Fruit fly (Drosophila melanogaster): ENCODE measurements around the gene Ptp61F.

The Ptp61F gene

dm6 chr3L:1515820-1516540 lies 40.9 kb upstream of the Ptp61F start (continued):
- TF ChIP-seq unc-4 (GFP tag; IDR thresholded peaks at IDR 0.05; ENCODE audit: partially characterized antibody) (no peak), sc (optimal IDR thresholded peaks at IDR 0.05) (no peak), sc (GFP tag; optimal IDR thresholded peaks at IDR 0.05) (peak; percentile 68), Sry-δ (GFP tag; optimal IDR thresholded peaks at IDR 0.05) (peak; percentile 7), peb (GFP tag; IDR thresholded peaks at IDR 0.05) (peak; percentile 47; the same call in 1 of the 2 replicates), Jarid2 (GFP tag; optimal IDR thresholded peaks at IDR 0.05) (peak; percentile 8), grau (tag; optimal IDR thresholded peaks at IDR 0.05) (peak; percentile 99), Hey (tag; optimal IDR thresholded peaks at IDR 0.05) (no peak), GATAe (GFP tag; conservative IDR thresholded peaks at IDR 0.05) (no peak), CG12942 (GFP tag; optimal IDR thresholded peaks at IDR 0.05) (peak; percentile 62), CG10543 (GFP tag; optimal IDR thresholded peaks at IDR 0.05) (peak; percentile 65), ash1 (GFP tag; optimal IDR thresholded peaks at IDR 0.05) (no peak), CoRest (tag; optimal IDR thresholded peaks at IDR 0.05) (peak; percentile 80), Chrac-16 (GFP tag; optimal IDR thresholded peaks at IDR 0.05) (peak; percentile 76), Hmx (GFP tag; optimal IDR thresholded peaks at IDR 0.05) (peak; percentile 38), CG31365 (tag; optimal IDR thresholded peaks at IDR 0.05) (no peak), knrl (GFP tag; IDR thresholded peaks at IDR 0.05; ENCODE audit: partially characterized antibody) (no peak), CG9876 (GFP tag; optimal IDR thresholded peaks at IDR 0.05) (peak; percentile 55), Abd-B (GFP tag; optimal IDR thresholded peaks at IDR 0.05) (peak; percentile 73), ac (GFP tag; optimal IDR thresholded peaks at IDR 0.05) (peak; percentile 6), CG1602 (GFP tag; optimal IDR thresholded peaks at IDR 0.05) (peak; percentile 53), Nf-YC (tag; optimal IDR thresholded peaks at IDR 0.05) (peak; percentile 58), CG10147 (GFP tag; optimal IDR thresholded peaks at IDR 0.05) (no peak), bsh (GFP tag; optimal IDR thresholded peaks at IDR 0.05) (peak in 1 of 2 experiments; percentile 84), Bteb2 (GFP tag; optimal IDR thresholded peaks at IDR 0.05) (no peak), E2f1 (GFP tag; IDR thresholded peaks at IDR 0.05) (0 out of 2 replicates have a peak, but pooled peaks have one; percentile 25), Ada2b (GFP tag; IDR thresholded peaks at IDR 0.05) (peak; percentile 66), run (tag; optimal IDR thresholded peaks at IDR 0.05) (peak; percentile 32), org-1 (GFP tag; optimal IDR thresholded peaks at IDR 0.05) (peak; percentile 76), dan (GFP tag; IDR thresholded peaks at IDR 0.05) (no peak), CG10366 (GFP tag; IDR thresholded peaks at IDR 0.05) (no peak; the same call in 1 of the 2 replicates), CG3838 (GFP tag; optimal IDR thresholded peaks at IDR 0.05) (peak; percentile 10), Trl (optimal IDR thresholded peaks at IDR 0.05) (peak; percentile 18 to 37), Trl (GFP tag; optimal IDR thresholded peaks at IDR 0.05) (peak; percentile 61), CG11456 (GFP tag; IDR thresholded peaks at IDR 0.05) (no peak), Bgb (GFP tag; IDR thresholded peaks at IDR 0.05; ENCODE audit: partially characterized antibody) (no peak), MESR4 (GFP tag; optimal IDR thresholded peaks at IDR 0.05) (peak; percentile 8), dmrt99B (tag; optimal IDR thresholded peaks at IDR 0.05) (peak; percentile 84), Doc3 (GFP tag; IDR thresholded peaks at IDR 0.05; ENCODE audit: partially characterized antibody) (no peak), CG11504 (tag; optimal IDR thresholded peaks at IDR 0.05) (peak; percentile 83), gcm (GFP tag; optimal IDR thresholded peaks at IDR 0.05) (peak; percentile 69), YL-1 (GFP tag; optimal IDR thresholded peaks at IDR 0.05) (peak; percentile 54), Doc2 (GFP tag; IDR thresholded peaks at IDR 0.05) (no peak), Nf-YA (GFP tag; IDR thresholded peaks at IDR 0.05) (no peak), CG2116 (GFP tag; optimal IDR thresholded peaks at IDR 0.05) (peak; percentile 34), CG17328 (GFP tag; IDR thresholded peaks at IDR 0.05) (peak; percentile 74), CG4328 (GFP tag; optimal IDR thresholded peaks at IDR 0.05) (peak; percentile 26), chinmo (GFP tag; IDR thresholded peaks at IDR 0.05; ENCODE audit: partially characterized antibody) (no peak), CG7745 (tag; optimal IDR thresholded peaks at IDR 0.05) (no peak)

Measured in whole organism, embryonic.